Fruit fly (Drosophila melanogaster) whole organism, embryonic: ENCODE data around the gene Abl.

Experiments used
- Atf6 ChIP-seq: fragments of 200-800 bp; sonication (Bioruptor generic); IDR thresholded peaks from 2 replicates; pipeline ENCODE4 v1.3.6; 2022; ENCODE audit warnings: missing biosample characterization, missing genetic modification characterization
- CG10959 ChIP-seq: fragments of 200-800 bp; sonication (Bioruptor generic); IDR thresholded peaks from 2 replicates; pipeline ENCODE4 v1.3.6; 2022; ENCODE audit warnings: missing biosample characterization, missing genetic modification characterization
- CG10979 ChIP-seq: fragments of 200-800 bp; sonication (Bioruptor generic); optimal IDR thresholded peaks from 2 replicates; lab custom pipeline; 2018; ENCODE audit warnings: missing biosample characterization, mild to moderate bottlenecking, missing genetic modification characterization, moderate library complexity
- CG11085 ChIP-seq: fragments of 200-800 bp; sonication (Bioruptor generic); IDR thresholded peaks from 2 replicates; pipeline ENCODE4 v1.3.6; 2022; ENCODE audit warnings: missing biosample characterization, missing genetic modification characterization
- CG11456 ChIP-seq: fragments of 200-800 bp; sonication (Bioruptor generic); IDR thresholded peaks from 3 replicates; pipeline ENCODE4 v1.3.6; 2022; ENCODE audit warnings: missing biosample characterization, missing genetic modification characterization
- CG12942 ChIP-seq: fragments of 200-800 bp; sonication (Bioruptor generic); optimal IDR thresholded peaks from 3 replicates; lab custom pipeline; 2016; ENCODE audit warnings: missing biosample characterization, missing genetic modification characterization
- CG14710 ChIP-seq: fragments of 200-800 bp; sonication (Bioruptor generic); optimal IDR thresholded peaks from 3 replicates; lab custom pipeline; 2019; ENCODE audit warnings: missing biosample characterization, mild to moderate bottlenecking, missing genetic modification characterization, moderate library complexity
- CG17802 ChIP-seq: fragments of 200-800 bp; sonication (Bioruptor generic); optimal IDR thresholded peaks from 2 replicates; lab custom pipeline; 2018; ENCODE audit warnings: missing biosample characterization, mild to moderate bottlenecking, missing genetic modification characterization, moderate library complexity
- CG1792 ChIP-seq: fragments of 200-800 bp; sonication (Bioruptor generic); optimal IDR thresholded peaks from 2 replicates; lab custom pipeline; 2016; ENCODE audit warnings: missing biosample characterization, missing genetic modification characterization
- CG2116 ChIP-seq: fragments of 200-800 bp; sonication (Bioruptor generic); optimal IDR thresholded peaks from 3 replicates; lab custom pipeline; 2018; ENCODE audit warnings: missing biosample characterization, mild to moderate bottlenecking, missing genetic modification characterization
- CG2202 ChIP-seq: fragments of 200-800 bp; sonication (Bioruptor generic); optimal IDR thresholded peaks from 2 replicates; lab custom pipeline; 2018; ENCODE audit warnings: missing biosample characterization, mild to moderate bottlenecking, missing genetic modification characterization
- CG4282 ChIP-seq: fragments of 200-800 bp; sonication (Bioruptor generic); optimal IDR thresholded peaks from 2 replicates; lab custom pipeline; 2016; ENCODE audit warnings: missing biosample characterization, missing genetic modification characterization
- CG43689 ChIP-seq: fragments of 200-800 bp; sonication (Bioruptor generic); IDR thresholded peaks from 2 replicates; pipeline ENCODE4 v1.3.6; 2022; ENCODE audit warnings: missing biosample characterization, missing genetic modification characterization
- CG5245 ChIP-seq: fragments of 200-800 bp; sonication (Bioruptor generic); optimal IDR thresholded peaks from 3 replicates; lab custom pipeline; 2016; ENCODE audit warnings: missing biosample characterization, missing genetic modification characterization
- CG7372 ChIP-seq: fragments of 200-800 bp; sonication (Bioruptor generic); IDR thresholded peaks from 2 replicates; pipeline ENCODE4 v1.3.6; 2022; ENCODE audit warnings: missing biosample characterization, missing genetic modification characterization
- CG8944 ChIP-seq: fragments of 200-800 bp; sonication (Bioruptor generic); optimal IDR thresholded peaks from 3 replicates; lab custom pipeline; 2016; ENCODE audit warnings: missing biosample characterization, missing genetic modification characterization
- CG9876 ChIP-seq: fragments of 200-800 bp; sonication (Bioruptor generic); optimal IDR thresholded peaks from 2 replicates; lab custom pipeline; 2016; ENCODE audit warnings: missing biosample characterization, missing genetic modification characterization
- CrebB ChIP-seq: fragments of 200-800 bp; sonication (Bioruptor generic); optimal IDR thresholded peaks from 3 replicates; lab custom pipeline; 2018; ENCODE audit warnings: missing biosample characterization, mild to moderate bottlenecking, missing genetic modification characterization
- Eip74EF ChIP-seq, 2 experiments: fragments of 200-800 bp in 1 of 2; fragments of >200 bp in 1 of 2; sonication (Bioruptor generic) in 1 of 2; optimal IDR thresholded peaks; 2 replicates each; lab custom pipeline; 2017 to 2019; ENCODE audit warnings: missing biosample characterization in 2 of 2, missing genetic modification characterization in 2 of 2, mild to moderate bottlenecking in 1 of 2, moderate library complexity in 1 of 2
- HHEX ChIP-seq: fragments of 200-800 bp; sonication (Bioruptor generic); optimal IDR thresholded peaks from 3 replicates; lab custom pipeline; 2017; ENCODE audit warnings: missing biosample characterization, mild to moderate bottlenecking, missing genetic modification characterization, missing genetic modification reagents
- Kr ChIP-seq: fragments of 200-800 bp; sonication (Bioruptor generic); optimal IDR thresholded peaks from 2 replicates; lab custom pipeline; 2017; ENCODE audit warnings: missing biosample characterization, mild to moderate bottlenecking, missing genetic modification characterization
- Mad ChIP-seq: fragments of 200-800 bp; sonication (Bioruptor generic); optimal IDR thresholded peaks from 2 replicates; lab custom pipeline; 2016; ENCODE audit warnings: missing biosample characterization, missing genetic modification characterization
- Med ChIP-seq: fragments of 200-800 bp; sonication (Bioruptor generic); peaks from one replicate; lab custom pipeline; 2016; ENCODE audit warnings: missing biosample characterization, missing genetic modification characterization, mild to moderate bottlenecking, inconsistent platforms, moderate library complexity
- Nf-YA ChIP-seq: fragments of 200-800 bp; sonication (Bioruptor generic); IDR thresholded peaks from 2 replicates; pipeline ENCODE4 v1.3.6; 2022; ENCODE audit warnings: missing biosample characterization, missing genetic modification characterization
- abd-A ChIP-seq: fragments of 200-800 bp; sonication (Bioruptor generic); optimal IDR thresholded peaks from 3 replicates; lab custom pipeline; 2019; ENCODE audit warnings: missing biosample characterization, mild to moderate bottlenecking, missing genetic modification characterization, moderate library complexity
- al ChIP-seq: fragments of 200-800 bp; sonication (Bioruptor generic); IDR thresholded peaks from 2 replicates; pipeline ENCODE4 v1.3.6; 2022; ENCODE audit warnings: missing biosample characterization, missing genetic modification characterization
- cad ChIP-seq: fragments of >200 bp; optimal IDR thresholded peaks from 2 replicates; lab custom pipeline; 2017; ENCODE audit warnings: missing biosample characterization, missing genetic modification characterization
- crc ChIP-seq: fragments of 200-800 bp; sonication (Bioruptor generic); optimal IDR thresholded peaks from 2 replicates; lab custom pipeline; 2016; ENCODE audit warnings: missing biosample characterization, missing genetic modification characterization
- dati ChIP-seq: fragments of 200-800 bp; sonication (Bioruptor generic); IDR thresholded peaks from 2 replicates; pipeline ENCODE4 v1.3.6; 2022; ENCODE audit warnings: missing biosample characterization, missing genetic modification characterization
- disco-r ChIP-seq: fragments of 200-800 bp; sonication (Bioruptor generic); optimal IDR thresholded peaks from 2 replicates; lab custom pipeline; 2016; ENCODE audit warnings: missing biosample characterization, missing genetic modification characterization
- exex ChIP-seq: fragments of 200-800 bp; sonication (Bioruptor generic); optimal IDR thresholded peaks from 4 replicates; lab custom pipeline; 2018; ENCODE audit warnings: missing biosample characterization, mild to moderate bottlenecking, missing genetic modification characterization, moderate library complexity
- ham ChIP-seq: fragments of 200-800 bp; sonication (Bioruptor generic); IDR thresholded peaks from 2 replicates; pipeline ENCODE4 v1.3.6; 2022; ENCODE audit warnings: missing biosample characterization, missing genetic modification characterization
- ken ChIP-seq: fragments of 200-800 bp; sonication (Bioruptor generic); IDR thresholded peaks from 3 replicates; pipeline ENCODE4 v1.3.6; 2022; ENCODE audit warnings: missing biosample characterization, missing genetic modification characterization
- klu ChIP-seq: fragments of 200-800 bp; sonication (Bioruptor generic); IDR thresholded peaks from 2 replicates; pipeline ENCODE4 v1.3.6; 2022; ENCODE audit warnings: missing biosample characterization, missing genetic modification characterization
- nau ChIP-seq: fragments of 200-800 bp; sonication (Bioruptor generic); optimal IDR thresholded peaks from 3 replicates; lab custom pipeline; 2017; ENCODE audit warnings: missing biosample characterization, mild to moderate bottlenecking, missing genetic modification characterization, missing genetic modification reagents
- nerfin-1 ChIP-seq: fragments of 200-800 bp; sonication (Bioruptor generic); optimal IDR thresholded peaks from 3 replicates; lab custom pipeline; 2019; ENCODE audit warnings: missing biosample characterization, mild to moderate bottlenecking, missing genetic modification characterization, moderate library complexity
- pfk ChIP-seq: fragments of 200-800 bp; sonication (Bioruptor generic); optimal IDR thresholded peaks from 2 replicates; lab custom pipeline; 2018; ENCODE audit warnings: missing biosample characterization, mild to moderate bottlenecking, missing genetic modification characterization, moderate library complexity
- pros ChIP-seq: fragments of 200-800 bp; sonication (Bioruptor generic); optimal IDR thresholded peaks from 3 replicates; lab custom pipeline; 2019; ENCODE audit warnings: missing biosample characterization, mild to moderate bottlenecking, missing genetic modification characterization, moderate library complexity
- psq ChIP-seq: fragments of 200-800 bp; sonication (Bioruptor generic); optimal IDR thresholded peaks from 2 replicates; lab custom pipeline; 2017; ENCODE audit warnings: missing biosample characterization, missing genetic modification characterization
- row ChIP-seq: fragments of 200-800 bp; sonication (Bioruptor generic); IDR thresholded peaks from 3 replicates; pipeline ENCODE4 v1.3.6; 2022; ENCODE audit warnings: missing biosample characterization, missing genetic modification characterization
- scrt ChIP-seq: fragments of 200-800 bp; sonication (Bioruptor generic); optimal IDR thresholded peaks from 2 replicates; lab custom pipeline; 2018; ENCODE audit warnings: missing biosample characterization, mild to moderate bottlenecking, missing genetic modification characterization, moderate library complexity
- sd ChIP-seq: fragments of 200-800 bp; sonication (Bioruptor generic); optimal IDR thresholded peaks from 3 replicates; lab custom pipeline; 2018; ENCODE audit warnings: missing biosample characterization, mild to moderate bottlenecking, missing genetic modification characterization, moderate library complexity
- sens ChIP-seq: fragments of 200-800 bp; sonication (Bioruptor generic); peaks from one replicate; lab custom pipeline; 2016; ENCODE audit warnings: missing biosample characterization, missing genetic modification characterization
- sima ChIP-seq: fragments of 200-800 bp; sonication (Bioruptor generic); optimal IDR thresholded peaks from 2 replicates; lab custom pipeline; 2016; ENCODE audit warnings: missing biosample characterization, missing genetic modification characterization
- tgo ChIP-seq: fragments of 200-800 bp; sonication (Bioruptor generic); IDR thresholded peaks from 3 replicates; pipeline ENCODE4 v1.3.6; 2022; ENCODE audit warnings: missing biosample characterization, missing genetic modification characterization
- tna ChIP-seq: fragments of 200-800 bp; sonication (Bioruptor generic); IDR thresholded peaks from 2 replicates; pipeline ENCODE4 v1.3.6; 2022; ENCODE audit warnings: missing biosample characterization, missing genetic modification characterization; ENCODE audit not compliant: partially characterized antibody
- trem ChIP-seq: fragments of 200-800 bp; optimal IDR thresholded peaks from 3 replicates; lab custom pipeline; 2019; ENCODE audit warnings: missing biosample characterization, mild to moderate bottlenecking, missing genetic modification characterization, moderate library complexity
- unc-4 ChIP-seq: fragments of 200-800 bp; sonication (Bioruptor generic); IDR thresholded peaks from 2 replicates; pipeline ENCODE4 v1.3.6; 2022; ENCODE audit warnings: missing biosample characterization, missing genetic modification characterization; ENCODE audit not compliant: partially characterized antibody
- wek ChIP-seq: fragments of 200-800 bp; sonication (Bioruptor generic); optimal IDR thresholded peaks from 3 replicates; lab custom pipeline; 2018; ENCODE audit warnings: missing biosample characterization, mild to moderate bottlenecking, missing genetic modification characterization, moderate library complexity
- wor ChIP-seq: fragments of 200-800 bp; sonication (Bioruptor generic); IDR thresholded peaks from 2 replicates; pipeline ENCODE4 v1.3.6; 2022; ENCODE audit warnings: missing biosample characterization, missing genetic modification characterization

The Abl gene

DNA sequence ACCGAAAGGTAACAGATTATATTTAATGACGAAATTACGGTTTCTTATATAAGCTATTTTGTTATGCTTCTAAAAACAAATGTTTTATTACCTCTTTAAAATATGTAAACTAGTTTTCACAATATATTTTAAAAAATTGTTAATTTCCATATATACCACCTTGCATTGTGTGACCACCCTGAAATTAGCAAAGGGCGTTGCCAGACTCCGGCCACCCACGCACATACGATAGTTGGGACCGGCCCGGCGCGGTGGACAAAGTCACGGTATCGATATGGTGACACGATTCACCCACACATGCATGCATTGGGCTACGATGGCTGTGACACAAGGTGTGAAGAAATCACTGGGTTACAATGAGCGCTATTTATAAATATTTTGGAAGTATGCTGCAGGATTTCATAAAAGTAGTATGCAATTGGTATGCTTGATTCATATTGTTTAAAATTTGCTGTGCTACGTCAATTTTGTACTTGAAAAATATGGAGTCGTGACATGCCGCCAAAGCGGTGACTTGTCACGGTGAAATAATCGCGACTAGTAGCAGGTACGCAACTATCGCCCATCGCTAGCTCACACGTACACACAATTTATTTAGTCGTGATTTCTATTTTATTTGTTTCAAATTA, 59.6 kb downstream of the Abl start (continued):
- TF ChIP-seq CG10979 (tag; lab: Kevin White, UChicago) (no peak), CG14710 (tag; lab: Kevin White, UChicago) (peak; percentile 86), exex (tag; lab: Kevin White, UChicago) (no peak), pros (GFP tag; lab: Kevin White, UChicago) (no peak), ham (GFP tag; lab: Robert Waterston, UW) (no peak), psq (GFP tag; lab: Kevin White, UChicago) (no peak), wor (GFP tag; lab: Robert Waterston, UW) (peak; percentile 42), CG8944 (GFP tag; lab: Kevin White, UChicago) (peak; percentile 24), CG2202 (no peak), ken (no peak), Med (GFP tag; lab: Kevin White, UChicago) (peak; percentile 95), Mad (GFP tag; lab: Kevin White, UChicago) (peak; percentile 64), Kr (GFP tag; lab: Kevin White, UChicago) (no peak), disco-r (GFP tag; lab: Kevin White, UChicago) (peak; percentile 61), cad (GFP tag; lab: Kevin White, UChicago) (no peak), tgo (peak; percentile 28; the same call in 1 of the 3 replicates), CG9876 (GFP tag; lab: Kevin White, UChicago) (peak; percentile 32), HHEX (GFP tag; lab: Kevin White, UChicago) (peak; percentile 36), pfk (no peak), klu (GFP tag; lab: Robert Waterston, UW) (peak; percentile 100), CG1792 (GFP tag; lab: Kevin White, UChicago) (peak; percentile 50), CG5245 (peak; percentile 37), CG10959 (no peak), abd-A (no peak), CG11085 (GFP tag; lab: Robert Waterston, UW) (peak; percentile 33; the same call in 1 of the 2 replicates), trem (tag; lab: Kevin White, UChicago) (peak; percentile 72), CG2116 (GFP tag; lab: Kevin White, UChicago) (peak; percentile 79), nerfin-1 (tag; lab: Kevin White, UChicago) (peak; percentile 45), sima (GFP tag; lab: Kevin White, UChicago) (no peak), CG7372 (0 out of 2 replicates have a peak, but pooled peaks have one; percentile 31), sens (GFP tag; lab: Kevin White, UChicago) (peak; percentile 96), dati (no peak), CG12942 (GFP tag; lab: Kevin White, UChicago) (peak; percentile 39), Atf6 (GFP tag; lab: Robert Waterston, UW) (peak; percentile 64; the same call in 1 of the 2 replicates), sd (peak; percentile 62), row (GFP tag; lab: Robert Waterston, UW) (peak; percentile 94), CG4282 (peak; percentile 6), unc-4 (GFP tag; lab: Robert Waterston, UW) (peak; percentile 95), CrebB (tag; lab: Kevin White, UChicago) (no peak), CG17802 (peak; percentile 64), Eip74EF (GFP tag; optimal IDR thresholded peaks at IDR 0.05; lab: Kevin White, UChicago) (no peak), nau (GFP tag; lab: Kevin White, UChicago) (no peak), CG11456 (GFP tag; lab: Robert Waterston, UW) (peak; percentile 76; the same call in 2 of the 3 replicates), Nf-YA (GFP tag; lab: Robert Waterston, UW) (no peak), scrt (GFP tag; lab: Kevin White, UChicago) (no peak), crc (GFP tag; lab: Kevin White, UChicago) (peak; percentile 9), tna (GFP tag; lab: Robert Waterston, UW) (no peak; the same call in none of the 2 replicates), CG43689 (GFP tag; lab: Robert Waterston, UW) (no peak), wek (GFP tag; lab: Kevin White, UChicago) (no peak), al (GFP tag; lab: Robert Waterston, UW) (peak; percentile 20; the same call in 1 of the 2 replicates)
